Fruit fly (Drosophila melanogaster) whole organism, embryonic: ENCODE measurements around the gene CG32681.
A peak's percentile ranks its signal among the peaks of the same experiment; 100 is the strongest.

Experiments
- Awh ChIP-seq: fragments of 200-800 bp; sonication (Bioruptor generic); IDR thresholded peaks from 2 replicates; pipeline ENCODE4, ENCODE4 v1.3.6; 2022; ENCODE audit warnings: missing biosample characterization, missing genetic modification characterization
- B-H2 ChIP-seq: fragments of 200-800 bp; sonication (Bioruptor generic); optimal IDR thresholded peaks from 2 replicates; lab custom pipeline; 2018; ENCODE audit warnings: missing biosample characterization, mild to moderate bottlenecking, missing genetic modification characterization
- CG10543 ChIP-seq: fragments of 200-800 bp; sonication (Bioruptor generic); optimal IDR thresholded peaks from 3 replicates; lab custom pipeline; 2017; ENCODE audit warnings: missing biosample characterization, mild to moderate bottlenecking, missing genetic modification characterization, moderate library complexity
- CG12744 ChIP-seq: fragments of 200-800 bp; sonication (Bioruptor generic); optimal IDR thresholded peaks from 2 replicates; lab custom pipeline; 2016; ENCODE audit warnings: missing biosample characterization, missing genetic modification characterization
- CG14860 ChIP-seq: fragments of 200-800 bp; sonication (Bioruptor generic); IDR thresholded peaks from 3 replicates; pipeline ENCODE4 v1.3.6; 2022; ENCODE audit warnings: missing biosample characterization, missing genetic modification characterization; ENCODE audit not compliant: partially characterized antibody
- CG1603 ChIP-seq: fragments of 200-800 bp; sonication (Bioruptor generic); optimal IDR thresholded peaks from 2 replicates; lab custom pipeline; 2019; ENCODE audit warnings: missing biosample characterization, mild to moderate bottlenecking, missing genetic modification characterization, moderate library complexity
- CG18599 ChIP-seq: fragments of 200-800 bp; sonication (Bioruptor generic); optimal IDR thresholded peaks from 3 replicates; lab custom pipeline; 2017; ENCODE audit warnings: missing biosample characterization, missing genetic modification characterization, mild to moderate bottlenecking, moderate library complexity, missing genetic modification reagents
- CG3281 ChIP-seq: fragments of 200-800 bp; sonication (Bioruptor generic); optimal IDR thresholded peaks from 3 replicates; lab custom pipeline; 2017; ENCODE audit warnings: missing biosample characterization, mild to moderate bottlenecking, missing genetic modification characterization
- CG5953 ChIP-seq: fragments of 200-800 bp; sonication (Bioruptor generic); IDR thresholded peaks from 2 replicates; pipeline ENCODE4 v1.3.6; 2022; ENCODE audit warnings: missing biosample characterization, missing genetic modification characterization
- CG6254 ChIP-seq: fragments of 200-800 bp; sonication (Bioruptor generic); optimal IDR thresholded peaks from 3 replicates; lab custom pipeline; 2017; ENCODE audit warnings: mild to moderate bottlenecking, missing biosample characterization, missing genetic modification reagents, missing genetic modification characterization
- CG6654 ChIP-seq: fragments of 200-800 bp; sonication (Bioruptor generic); optimal IDR thresholded peaks from 2 replicates; lab custom pipeline; 2017; ENCODE audit warnings: missing biosample characterization, mild to moderate bottlenecking, missing genetic modification characterization
- CG6765 ChIP-seq: fragments of 200-800 bp; sonication (Bioruptor generic); optimal IDR thresholded peaks from 3 replicates; lab custom pipeline; 2017; ENCODE audit warnings: missing biosample characterization, mild to moderate bottlenecking, missing genetic modification characterization
- CG6813 ChIP-seq: fragments of 200-800 bp; sonication (Bioruptor generic); optimal IDR thresholded peaks from 2 replicates; lab custom pipeline; 2017; ENCODE audit warnings: missing biosample characterization, missing genetic modification characterization, mild to moderate bottlenecking, moderate library complexity, missing genetic modification reagents
- CG7839 ChIP-seq: fragments of 200-800 bp; sonication (Bioruptor generic); optimal IDR thresholded peaks from 3 replicates; lab custom pipeline; 2018; ENCODE audit warnings: missing biosample characterization, mild to moderate bottlenecking, missing genetic modification characterization, moderate library complexity
- CG7963 ChIP-seq: fragments of 200-800 bp; sonication (Bioruptor generic); IDR thresholded peaks from 3 replicates; pipeline ENCODE4 v1.3.6; 2022; ENCODE audit warnings: missing biosample characterization, missing genetic modification characterization; ENCODE audit not compliant: partially characterized antibody
- CG9609 ChIP-seq: fragments of 200-800 bp; sonication (Bioruptor generic); optimal IDR thresholded peaks from 3 replicates; lab custom pipeline; 2016; ENCODE audit warnings: missing biosample characterization, missing genetic modification characterization
- CG9817 ChIP-seq: fragments of 200-800 bp; sonication (Bioruptor generic); optimal IDR thresholded peaks from 2 replicates; lab custom pipeline; 2018; ENCODE audit warnings: missing biosample characterization, mild to moderate bottlenecking, missing genetic modification characterization, moderate library complexity
- CG9932 ChIP-seq: fragments of 200-800 bp; sonication (Bioruptor generic); IDR thresholded peaks from 2 replicates; pipeline ENCODE4 v1.3.6; 2022; ENCODE audit warnings: missing biosample characterization, missing genetic modification characterization
- Camta ChIP-seq: fragments of 200-800 bp; sonication (Bioruptor generic); optimal IDR thresholded peaks from 2 replicates; lab custom pipeline; 2016; ENCODE audit warnings: missing biosample characterization, missing genetic modification characterization
- Dll ChIP-seq: fragments of 200-800 bp; sonication (Bioruptor generic); IDR thresholded peaks from 4 replicates; pipeline ENCODE4 v1.3.6; 2022; ENCODE audit warnings: missing biosample characterization, missing genetic modification characterization; ENCODE audit not compliant: partially characterized antibody
- Fer2 ChIP-seq: fragments of 200-800 bp; sonication (Bioruptor generic); optimal IDR thresholded peaks from 2 replicates; lab custom pipeline; 2018; ENCODE audit warnings: missing biosample characterization, mild to moderate bottlenecking, missing genetic modification characterization, moderate library complexity
- Hey ChIP-seq: fragments of 200-800 bp; sonication (Bioruptor generic); optimal IDR thresholded peaks from 3 replicates; lab custom pipeline; 2018; ENCODE audit warnings: missing biosample characterization, mild to moderate bottlenecking, missing genetic modification characterization
- Hmr ChIP-seq: fragments of 200-800 bp; sonication (Bioruptor generic); optimal IDR thresholded peaks from 3 replicates; lab custom pipeline; 2017; ENCODE audit warnings: mild to moderate bottlenecking, missing biosample characterization, missing genetic modification reagents, missing genetic modification characterization
- Lhr ChIP-seq: fragments of 200-800 bp; sonication (Bioruptor generic); optimal IDR thresholded peaks from 3 replicates; lab custom pipeline; 2017; ENCODE audit warnings: mild to moderate bottlenecking, missing biosample characterization, missing genetic modification reagents, missing genetic modification characterization
- MTF-1 ChIP-seq: fragments of 200-800 bp; sonication (Bioruptor generic); optimal IDR thresholded peaks from 2 replicates; lab custom pipeline; 2018; ENCODE audit warnings: missing biosample characterization, mild to moderate bottlenecking, missing genetic modification characterization, borderline replicate concordance
- Meics ChIP-seq: fragments of 200-800 bp; sonication (Bioruptor generic); optimal IDR thresholded peaks from 2 replicates; lab custom pipeline; 2017; ENCODE audit warnings: missing biosample characterization, mild to moderate bottlenecking, missing genetic modification characterization
- Pdp1 ChIP-seq, 2 experiments: fragments of 200-800 bp; sonication (Bioruptor generic); optimal IDR thresholded peaks; 3 replicates each; lab custom pipeline; 2016; ENCODE audit warnings: missing biosample characterization in 2 of 2, missing genetic modification characterization in 2 of 2, mild to moderate bottlenecking in 1 of 2, moderate library complexity in 1 of 2
- Sin3A ChIP-seq: fragments of >200 bp; optimal IDR thresholded peaks from 2 replicates; lab custom pipeline; 2018
- Sox100B ChIP-seq: fragments of 200-800 bp; sonication (Bioruptor generic); optimal IDR thresholded peaks from 3 replicates; lab custom pipeline; 2018; ENCODE audit warnings: missing biosample characterization, mild to moderate bottlenecking, missing genetic modification characterization
- YL-1 ChIP-seq: fragments of 200-800 bp; sonication (Bioruptor generic); optimal IDR thresholded peaks from 3 replicates; lab custom pipeline; 2017; ENCODE audit warnings: missing biosample characterization, mild to moderate bottlenecking, missing genetic modification characterization
- ara ChIP-seq: fragments of 200-800 bp; sonication (Bioruptor generic); IDR thresholded peaks from 2 replicates; pipeline ENCODE4 v1.3.6; 2022; ENCODE audit warnings: missing biosample characterization, missing genetic modification characterization
- chif ChIP-seq, 2 experiments: fragments of 200-800 bp; sonication (Bioruptor generic); optimal IDR thresholded peaks; 3 replicates each; lab custom pipeline; 2016; ENCODE audit warnings: missing biosample characterization in 2 of 2, missing genetic modification characterization in 2 of 2
- crp ChIP-seq, 2 experiments: fragments of 200-800 bp; sonication (Bioruptor generic); optimal IDR thresholded peaks; 2 replicates in 1 of 2; 3 replicates in 1 of 2; lab custom pipeline; 2017; ENCODE audit warnings: missing biosample characterization in 2 of 2, missing genetic modification characterization in 2 of 2, mild to moderate bottlenecking in 1 of 2, moderate library complexity in 1 of 2
- fd3F ChIP-seq: fragments of 200-800 bp; sonication (Bioruptor generic); optimal IDR thresholded peaks from 2 replicates; lab custom pipeline; 2018; ENCODE audit warnings: missing biosample characterization, mild to moderate bottlenecking, missing genetic modification characterization, moderate library complexity
- fd96Cb ChIP-seq: fragments of 200-800 bp; sonication (Bioruptor generic); optimal IDR thresholded peaks from 2 replicates; lab custom pipeline; 2018; ENCODE audit warnings: missing biosample characterization, mild to moderate bottlenecking, missing genetic modification characterization, moderate library complexity
- gsb ChIP-seq: fragments of 200-800 bp; sonication (Bioruptor generic); IDR thresholded peaks from 2 replicates; pipeline ENCODE4 v1.3.6; 2022; ENCODE audit warnings: missing biosample characterization, missing genetic modification characterization
- hb ChIP-seq: fragments of 200-800 bp; sonication (Bioruptor generic); IDR thresholded peaks from 3 replicates; pipeline ENCODE4 v1.3.6; 2022; ENCODE audit warnings: missing biosample characterization, missing genetic modification characterization; ENCODE audit not compliant: partially characterized antibody
- kni ChIP-seq: fragments of 200-800 bp; sonication (Bioruptor generic); optimal IDR thresholded peaks from 3 replicates; lab custom pipeline; 2017; ENCODE audit warnings: mild to moderate bottlenecking, missing biosample characterization, missing genetic modification reagents, missing genetic modification characterization
- nerfin-2 ChIP-seq: fragments of 200-800 bp; sonication (Bioruptor generic); IDR thresholded peaks from 2 replicates; pipeline ENCODE4 v1.3.6; 2022; ENCODE audit warnings: missing biosample characterization, missing genetic modification characterization; ENCODE audit not compliant: partially characterized antibody
- phol ChIP-seq: fragments of 200-800 bp; sonication (Bioruptor generic); optimal IDR thresholded peaks from 3 replicates; lab custom pipeline; 2018; ENCODE audit warnings: missing biosample characterization, mild to moderate bottlenecking, missing genetic modification characterization, moderate library complexity
- pita ChIP-seq: fragments of 200-800 bp; sonication (Bioruptor generic); optimal IDR thresholded peaks from 2 replicates; lab custom pipeline; 2017; ENCODE audit warnings: missing biosample characterization, mild to moderate bottlenecking, missing genetic modification characterization
- rib ChIP-seq: fragments of 200-800 bp; sonication (Bioruptor generic); IDR thresholded peaks from 2 replicates; pipeline ENCODE4 v1.3.6; 2022; ENCODE audit warnings: missing biosample characterization, missing genetic modification characterization
- shn ChIP-seq: fragments of 200-800 bp; sonication (Bioruptor generic); optimal IDR thresholded peaks from 3 replicates; lab custom pipeline; 2016; ENCODE audit warnings: missing biosample characterization, missing genetic modification characterization
- sob ChIP-seq: fragments of 200-800 bp; sonication (Bioruptor generic); IDR thresholded peaks from 2 replicates; pipeline ENCODE4 v1.3.6; 2022; ENCODE audit warnings: missing biosample characterization, missing genetic modification characterization
- sqz ChIP-seq: fragments of 200-800 bp; sonication (Bioruptor generic); optimal IDR thresholded peaks from 3 replicates; lab custom pipeline; 2018; ENCODE audit warnings: missing biosample characterization, mild to moderate bottlenecking, missing genetic modification characterization
- tio ChIP-seq: fragments of 200-800 bp; sonication (Bioruptor generic); optimal IDR thresholded peaks from 2 replicates; lab custom pipeline; 2017; ENCODE audit warnings: missing biosample characterization, missing genetic modification characterization, inconsistent platforms
- tup ChIP-seq: fragments of 200-800 bp; sonication (Bioruptor generic); optimal IDR thresholded peaks from 2 replicates; lab custom pipeline; 2016; ENCODE audit warnings: missing biosample characterization, mild to moderate bottlenecking, missing genetic modification characterization, moderate library complexity
- yki ChIP-seq: fragments of >200 bp; optimal IDR thresholded peaks from 3 replicates; lab custom pipeline; 2018
- zfh1 ChIP-seq: fragments of 200-800 bp; sonication (Bioruptor generic); IDR thresholded peaks from 3 replicates; pipeline ENCODE4 v1.3.6; 2022; ENCODE audit warnings: missing biosample characterization, missing genetic modification characterization

The CG32681 gene

DNA sequence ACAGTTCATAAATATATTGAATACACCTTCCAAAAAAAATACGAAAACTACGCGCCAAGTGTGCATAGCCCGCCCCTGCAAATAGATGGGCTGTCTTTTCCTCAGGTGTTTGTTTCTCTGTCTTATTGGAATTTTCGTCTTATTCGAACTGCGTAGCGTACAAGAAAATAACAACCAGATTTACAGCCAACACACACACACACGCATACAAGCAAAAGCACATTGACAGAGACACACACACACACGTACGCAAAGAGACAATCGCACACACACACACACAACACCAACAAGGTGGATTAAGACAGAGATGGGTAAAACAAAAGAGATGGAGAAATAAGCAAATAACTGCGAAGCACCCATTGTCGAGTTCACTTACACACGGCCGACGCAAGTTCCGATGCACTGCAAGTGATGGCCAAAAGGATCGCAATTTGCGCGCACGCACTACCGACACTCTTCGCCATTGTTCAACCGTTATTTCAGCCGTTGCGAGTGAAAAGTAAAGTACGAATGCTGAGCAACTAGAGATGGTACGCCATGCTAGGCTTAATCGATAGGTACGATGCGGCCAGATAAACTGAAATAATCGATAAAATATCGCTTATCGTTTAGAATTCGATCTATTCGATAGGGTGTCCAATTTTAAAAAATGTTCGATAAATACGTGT is 15.3 kb downstream of the CG32681 start (continued):
- TF ChIP-seq Sox100B (no peak), CG14860 (GFP tag; lab: Robert Waterston, UW) (peak; percentile 95), CG5953 (GFP tag; lab: Robert Waterston, UW) (no peak), hb (GFP tag; lab: Robert Waterston, UW) (peak; percentile 96), rib (GFP tag; lab: Robert Waterston, UW) (no peak), tio (GFP tag; lab: Kevin White, UChicago) (no peak), CG9817 (tag; lab: Kevin White, UChicago) (no peak), CG7963 (GFP tag; lab: Robert Waterston, UW) (peak; percentile 96), sob (no peak; the same call in 1 of the 2 replicates), crp (GFP tag; optimal IDR thresholded peaks at IDR 0.05; lab: Kevin White, UChicago) (no peak), Camta (peak; percentile 26), B-H2 (GFP tag; lab: Kevin White, UChicago) (peak; percentile 17), CG6813 (peak; percentile 5), CG1603 (tag; lab: Kevin White, UChicago) (peak; percentile 82), kni (GFP tag; lab: Kevin White, UChicago) (no peak), Hey (tag; lab: Kevin White, UChicago) (no peak), pita (GFP tag; lab: Kevin White, UChicago) (no peak), fd96Cb (tag; lab: Kevin White, UChicago) (no peak), zfh1 (0 out of 3 replicates have a peak, but pooled peaks have one; percentile 37), CG3281 (GFP tag; lab: Kevin White, UChicago) (peak; percentile 24), MTF-1 (GFP tag; lab: Kevin White, UChicago) (no peak), CG6654 (GFP tag; lab: Kevin White, UChicago) (no peak), CG6765 (GFP tag; lab: Kevin White, UChicago) (peak; percentile 36), yki (lab: Kevin White, UChicago) (no peak), chif (GFP tag; optimal IDR thresholded peaks at IDR 0.05; lab: Kevin White, UChicago) (no peak), CG10543 (GFP tag; lab: Kevin White, UChicago) (peak; percentile 69), Lhr (GFP tag; lab: Kevin White, UChicago) (peak; percentile 44), CG12744 (GFP tag; lab: Kevin White, UChicago) (no peak), Meics (no peak), YL-1 (GFP tag; lab: Kevin White, UChicago) (peak; percentile 62), shn (GFP tag; lab: Kevin White, UChicago) (no peak), ara (no peak), CG18599 (GFP tag; lab: Kevin White, UChicago) (no peak), Fer2 (no peak), gsb (GFP tag; lab: Robert Waterston, UW) (no peak), Awh (GFP tag; lab: Robert Waterston, UW) (no peak), Dll (GFP tag; lab: Robert Waterston, UW) (peak; percentile 92), CG7839 (tag; lab: Kevin White, UChicago) (no peak), Pdp1 (GFP tag; optimal IDR thresholded peaks at IDR 0.05; lab: Kevin White, UChicago) (peak in 1 of 2 experiments; percentile 2), CG6254 (no peak), CG9609 (GFP tag; lab: Kevin White, UChicago) (no peak), tup (no peak), fd3F (GFP tag; lab: Kevin White, UChicago) (no peak), phol (tag; lab: Kevin White, UChicago) (peak; percentile 15), Hmr (GFP tag; lab: Kevin White, UChicago) (peak; percentile 25), Sin3A (lab: Kevin White, UChicago) (peak; percentile 50), CG9932 (GFP tag; lab: Robert Waterston, UW) (peak; percentile 33; the same call in 1 of the 2 replicates), nerfin-2 (GFP tag; lab: Robert Waterston, UW) (peak; percentile 95), sqz (GFP tag; lab: Kevin White, UChicago) (peak; percentile 28)
